Fruit fly (Drosophila melanogaster): ENCODE measurements around the gene CG18508.

The CG18508 gene

dm6 chrX:3161542-3162377 lies 11.2 kb downstream of the CG18508 start:
- no peak for TF ChIP-seq noc (tag; optimal IDR thresholded peaks at IDR 0.05)

dm6 chrX:3158620-3159019 lies 14.3 kb downstream of the CG18508 start:
- TF ChIP-seq noc (tag; optimal IDR thresholded peaks at IDR 0.05): no peak

- TF ChIP-seq noc (tag; optimal IDR thresholded peaks at IDR 0.05): peak; percentile 62
Measured at dm6 chrX:3157048-3157703, 15.8 kb downstream of the CG18508 start.

- no peak for TF ChIP-seq noc (tag; optimal IDR thresholded peaks at IDR 0.05)
Measured at dm6 chrX:3152280-3152679, 20.7 kb downstream of the CG18508 start.

dm6 chrX:3151487-3151818 lies 21.5 kb downstream of the CG18508 start:
- TF ChIP-seq noc (tag; optimal IDR thresholded peaks at IDR 0.05): no peak

- TF ChIP-seq noc (tag; optimal IDR thresholded peaks at IDR 0.05): no peak
Measured at dm6 chrX:3150655-3151486, 22.1 kb downstream of the CG18508 start.

- no peak for TF ChIP-seq noc (tag; optimal IDR thresholded peaks at IDR 0.05)
Measured at dm6 chrX:3146995-3147394, 25.9 kb downstream of the CG18508 start.

- no peak for TF ChIP-seq noc (tag; optimal IDR thresholded peaks at IDR 0.05)
Measured at dm6 chrX:3143235-3144030, 29.5 kb downstream of the CG18508 start.

dm6 chrX:3142090-3142489 lies 30.9 kb downstream of the CG18508 start:
- TF ChIP-seq noc (tag; optimal IDR thresholded peaks at IDR 0.05): no peak

- no peak for TF ChIP-seq noc (tag; optimal IDR thresholded peaks at IDR 0.05)
Measured at dm6 chrX:3140809-3141208, 32.1 kb downstream of the CG18508 start.

- no peak for TF ChIP-seq noc (tag; optimal IDR thresholded peaks at IDR 0.05)
Measured at dm6 chrX:3139961-3140360, 33.0 kb downstream of the CG18508 start.

- no peak for TF ChIP-seq noc (tag; optimal IDR thresholded peaks at IDR 0.05)
Measured at dm6 chrX:3137853-3138418, 35.0 kb downstream of the CG18508 start.

dm6 chrX:3136338-3137086 lies 36.4 kb downstream of the CG18508 start:
- TF ChIP-seq noc (tag; optimal IDR thresholded peaks at IDR 0.05): no peak

- TF ChIP-seq noc (tag; optimal IDR thresholded peaks at IDR 0.05): no peak
Measured at dm6 chrX:3135620-3136019, 37.3 kb downstream of the CG18508 start.

dm6 chrX:3135102-3135393 lies 37.9 kb downstream of the CG18508 start:
- no peak for TF ChIP-seq noc (tag; optimal IDR thresholded peaks at IDR 0.05)

All from whole organism, larva.